Worm (Caenorhabditis elegans) whole organism, young adult: Measurements from ENCODE around the gene W07A12.4.

Source experiments
- F10E7.11 ChIP-seq: sonication (generic microtip); optimal IDR thresholded peaks from 2 replicates; lab custom pipeline; 2017; ENCODE audit warnings: mild to moderate bottlenecking, missing genetic modification characterization, moderate library complexity, missing compliant biosample characterization
- Y67H2A.10 ChIP-seq: fragments of 200-800 bp; sonication (Bioruptor generic); conservative IDR thresholded peaks from 2 replicates; pipeline ENCODE4 v1.3.6; 2022; ENCODE audit warnings: missing genetic modification reagents, missing genetic modification characterization, missing compliant biosample characterization
- bed-1 ChIP-seq: fragments of 200-800 bp; sonication (Bioruptor generic); IDR thresholded peaks from 2 replicates; pipeline ENCODE4 v1.3.6; 2022; ENCODE audit warnings: missing genetic modification reagents, missing genetic modification characterization, missing compliant biosample characterization
- dox-1 ChIP-seq: fragments of 200-800 bp; sonication (Bioruptor generic); IDR thresholded peaks from 2 replicates; pipeline ENCODE4 v1.3.6; 2022; ENCODE audit warnings: missing genetic modification reagents, missing genetic modification characterization, missing compliant biosample characterization
- egrh-3 ChIP-seq: fragments of 200-800 bp; sonication (Bioruptor generic); IDR thresholded peaks from 2 replicates; pipeline ENCODE4 v1.3.6; 2022; ENCODE audit warnings: missing genetic modification reagents, missing genetic modification characterization, missing compliant biosample characterization
- unc-62 ChIP-seq: fragments of 150-350 bp; optimal IDR thresholded peaks from 2 replicates; lab custom pipeline; 2014; ENCODE audit warnings: missing biosample characterization, missing genetic modification reagents, missing genetic modification characterization
- ztf-18 ChIP-seq: sonication (generic microtip); optimal IDR thresholded peaks from 2 replicates; lab custom pipeline; 2016; ENCODE audit warnings: missing genotype, mild to moderate bottlenecking, missing genetic modification characterization, missing compliant biosample characterization
- ztf-22 ChIP-seq: fragments of 200-800 bp; sonication (Bioruptor generic); optimal IDR thresholded peaks from 2 replicates; lab custom pipeline; 2018; ENCODE audit warnings: mild to moderate bottlenecking, missing genetic modification characterization, moderate library complexity, missing compliant biosample characterization

DNA sequence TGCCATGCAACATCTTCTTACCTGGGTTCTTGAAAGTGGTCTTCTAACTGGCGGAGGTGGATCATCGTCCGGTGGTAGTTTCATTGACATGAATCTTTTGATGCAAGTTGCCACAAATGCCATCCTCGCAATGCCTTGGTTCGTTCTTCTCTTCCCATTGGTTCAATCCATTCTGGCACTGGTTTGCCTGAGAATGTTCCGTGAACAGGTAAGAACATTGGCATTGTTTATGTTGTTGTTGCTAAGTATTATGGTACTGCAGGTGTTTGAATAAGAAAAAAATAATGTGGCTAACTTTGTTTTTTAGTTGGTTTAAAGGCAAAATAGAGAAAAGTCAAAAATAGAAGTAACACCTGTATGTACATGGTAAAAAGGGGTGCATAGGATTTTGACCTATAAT lies 2.3 kb upstream of the W07A12.4 start:
- TF ChIP-seq unc-62 (GFP tag; lab: Kevin White, UChicago) (no peak), egrh-3 (GFP tag; lab: Robert Waterston, UW) (no peak), ztf-22 (no peak), ztf-18 (tag; lab: Kevin White, UChicago) (no peak), F10E7.11 (tag; lab: Kevin White, UChicago) (no peak), Y67H2A.10 (GFP tag; lab: Robert Waterston, UW) (no peak), bed-1 (GFP tag; lab: Robert Waterston, UW) (no peak), dox-1 (GFP tag; lab: Robert Waterston, UW) (no peak)
